Worm (Caenorhabditis elegans) whole organism, L2 larva: ENCODE data around the gene str-188.

ENCODE experiments used
- C34F6.9 ChIP-seq: fragments of 150-350 bp; optimal IDR thresholded peaks from 2 replicates; lab custom pipeline; 2014; ENCODE audit warnings: missing biosample characterization, missing genetic modification characterization
- F13H6.1 ChIP-seq: sonication (generic microtip); optimal IDR thresholded peaks from 2 replicates; lab custom pipeline; 2016; ENCODE audit warnings: missing genetic modification characterization, missing compliant biosample characterization
- R02D3.7 ChIP-seq: fragments of 150-350 bp; optimal IDR thresholded peaks from 2 replicates; lab custom pipeline; 2014; ENCODE audit warnings: missing biosample characterization, missing genetic modification characterization
- Y55F3AM.14 ChIP-seq: fragments of 200-800 bp; sonication (Bioruptor generic); optimal IDR thresholded peaks from 2 replicates; lab custom pipeline; 2018; ENCODE audit warnings: mild to moderate bottlenecking, missing genetic modification characterization, missing compliant biosample characterization
- ZK546.5 ChIP-seq: sonication (generic microtip); optimal IDR thresholded peaks from 2 replicates; lab custom pipeline; 2017; ENCODE audit warnings: missing biosample characterization, missing genetic modification characterization
- alr-1 ChIP-seq: fragments of 150-350 bp; optimal IDR thresholded peaks from 2 replicates; lab custom pipeline; 2014; ENCODE audit warnings: missing biosample characterization, missing genetic modification characterization
- aly-2 ChIP-seq: fragments of 150-350 bp; optimal IDR thresholded peaks from 2 replicates; lab custom pipeline; 2014; ENCODE audit warnings: missing biosample characterization, missing genetic modification characterization
- ama-1 ChIP-seq: fragments of 150-350 bp; optimal IDR thresholded peaks from 2 replicates; lab custom pipeline; 2018; ENCODE audit warnings: inconsistent platforms
- ceh-16 ChIP-seq: fragments of 150-350 bp; optimal IDR thresholded peaks from 2 replicates; lab custom pipeline; 2014; ENCODE audit warnings: missing biosample characterization, missing genetic modification characterization
- ceh-82 ChIP-seq: fragments of 150-350 bp; optimal IDR thresholded peaks from 2 replicates; lab custom pipeline; 2014; ENCODE audit warnings: missing biosample characterization, missing genetic modification characterization
- dmd-4 ChIP-seq: sonication (generic microtip); optimal IDR thresholded peaks from 2 replicates; lab custom pipeline; 2017; ENCODE audit warnings: missing biosample characterization, missing genetic modification characterization
- egl-27 ChIP-seq: sonication (generic microtip); optimal IDR thresholded peaks from 3 replicates; lab custom pipeline; 2017; ENCODE audit warnings: missing biosample characterization, missing genetic modification reagents, missing genetic modification characterization
- elt-1 ChIP-seq: fragments of 150-350 bp; optimal IDR thresholded peaks from 2 replicates; lab custom pipeline; 2014; ENCODE audit warnings: missing biosample characterization, missing genetic modification characterization
- elt-3 ChIP-seq: sonication (generic microtip); optimal IDR thresholded peaks from 2 replicates; lab custom pipeline; 2017; ENCODE audit warnings: missing biosample characterization, missing genetic modification characterization
- fos-1 ChIP-seq: fragments of 150-350 bp; optimal IDR thresholded peaks from 2 replicates; lab custom pipeline; 2014; ENCODE audit warnings: missing biosample characterization, missing genetic modification characterization
- lin-11 ChIP-seq: fragments of 150-350 bp; sonication (generic microtip); optimal IDR thresholded peaks from 2 replicates; lab custom pipeline; 2014; ENCODE audit warnings: missing biosample characterization, missing genetic modification characterization, inconsistent platforms, mixed read lengths
- lin-13 ChIP-seq: fragments of 150-350 bp; optimal IDR thresholded peaks from 2 replicates; lab custom pipeline; 2014; ENCODE audit warnings: missing biosample characterization, missing genetic modification reagents, missing genetic modification characterization
- lin-39 ChIP-seq: fragments of 150-350 bp; optimal IDR thresholded peaks from 2 replicates; lab custom pipeline; 2014; ENCODE audit warnings: missing biosample characterization, missing genetic modification reagents, missing genetic modification characterization
- lsy-2 ChIP-seq, 2 experiments: fragments of 150-350 bp in 1 of 2; sonication (generic microtip) in 1 of 2; optimal IDR thresholded peaks; 2 replicates each; lab custom pipeline; 2014 to 2017; ENCODE audit warnings: missing biosample characterization in 2 of 2, missing genetic modification characterization in 2 of 2
- mab-5 ChIP-seq: fragments of 150-350 bp; optimal IDR thresholded peaks from 2 replicates; lab custom pipeline; 2014; ENCODE audit warnings: missing biosample characterization, missing genetic modification characterization
- mbf-1 ChIP-seq: sonication (generic microtip); optimal IDR thresholded peaks from 2 replicates; lab custom pipeline; 2017; ENCODE audit warnings: missing biosample characterization, missing genetic modification characterization
- mdl-1 ChIP-seq, 2 experiments: fragments of 150-350 bp in 1 of 2; sonication (generic microtip) in 1 of 2; optimal IDR thresholded peaks; 2 replicates each; lab custom pipeline; 2017; ENCODE audit warnings: missing biosample characterization in 2 of 2, missing genetic modification characterization in 2 of 2
- nhr-10 ChIP-seq: sonication (generic microtip); optimal IDR thresholded peaks from 2 replicates; lab custom pipeline; 2017; ENCODE audit warnings: missing biosample characterization, missing genetic modification characterization
- nhr-11 ChIP-seq: fragments of 150-350 bp; optimal IDR thresholded peaks from 2 replicates; lab custom pipeline; 2014; ENCODE audit warnings: missing biosample characterization, missing genetic modification characterization
- nhr-129 ChIP-seq: fragments of 150-350 bp; optimal IDR thresholded peaks from 2 replicates; lab custom pipeline; 2014; ENCODE audit warnings: missing biosample characterization, missing genetic modification characterization
- nhr-21 ChIP-seq: fragments of 150-350 bp; optimal IDR thresholded peaks from 2 replicates; lab custom pipeline; 2014; ENCODE audit warnings: missing biosample characterization, missing genetic modification characterization
- nhr-23 ChIP-seq: fragments of 150-350 bp; optimal IDR thresholded peaks from 2 replicates; lab custom pipeline; 2014; ENCODE audit warnings: missing biosample characterization, missing genetic modification reagents, missing genetic modification characterization
- nhr-237 ChIP-seq: fragments of 150-350 bp; optimal IDR thresholded peaks from 2 replicates; lab custom pipeline; 2014; ENCODE audit warnings: missing biosample characterization, missing genetic modification characterization
- nhr-25 ChIP-seq: fragments of 150-350 bp; sonication (generic microtip); optimal IDR thresholded peaks from 3 replicates; lab custom pipeline; 2014; ENCODE audit warnings: missing biosample characterization, missing genetic modification characterization
- nhr-6 ChIP-seq: fragments of 150-350 bp; optimal IDR thresholded peaks from 2 replicates; lab custom pipeline; 2014; ENCODE audit warnings: missing biosample characterization, missing genetic modification characterization
- nhr-77 ChIP-seq: fragments of 150-350 bp; optimal IDR thresholded peaks from 2 replicates; lab custom pipeline; 2014; ENCODE audit warnings: missing biosample characterization, missing genetic modification characterization
- peb-1 ChIP-seq: fragments of 150-350 bp; optimal IDR thresholded peaks from 2 replicates; lab custom pipeline; 2014; ENCODE audit warnings: missing biosample characterization, missing genetic modification characterization
- sem-4 ChIP-seq: fragments of 150-350 bp; optimal IDR thresholded peaks from 2 replicates; lab custom pipeline; 2014; ENCODE audit warnings: missing biosample characterization, missing genetic modification reagents, missing genetic modification characterization
- skn-1 ChIP-seq: sonication (generic microtip); optimal IDR thresholded peaks from 2 replicates; lab custom pipeline; 2017; ENCODE audit warnings: missing biosample characterization, missing genetic modification characterization
- sma-3 ChIP-seq: sonication (generic microtip); optimal IDR thresholded peaks from 2 replicates; lab custom pipeline; 2016; ENCODE audit warnings: missing genetic modification reagents, missing genetic modification characterization, missing compliant biosample characterization
- sma-9 ChIP-seq, 2 experiments: fragments of 150-350 bp in 1 of 2; sonication (generic microtip) in 1 of 2; optimal IDR thresholded peaks; 2 replicates each; lab custom pipeline; 2014 to 2016; ENCODE audit warnings: missing genetic modification characterization in 2 of 2, mild to moderate bottlenecking in 1 of 2, missing biosample characterization in 1 of 2, missing compliant biosample characterization in 1 of 2, missing genetic modification reagents in 1 of 2, moderate library complexity in 1 of 2
- snpc-4 ChIP-seq: fragments of 150-350 bp; optimal IDR thresholded peaks from 2 replicates; lab custom pipeline; 2014; ENCODE audit warnings: missing biosample characterization, missing genetic modification characterization
- unc-39 ChIP-seq: fragments of 150-350 bp; optimal IDR thresholded peaks from 2 replicates; lab custom pipeline; 2014; ENCODE audit warnings: missing biosample characterization, missing genetic modification characterization
- unc-55 ChIP-seq: fragments of 150-350 bp; sonication (generic microtip); optimal IDR thresholded peaks from 3 replicates; lab custom pipeline; 2014; ENCODE audit warnings: missing biosample characterization, missing genetic modification reagents, missing genetic modification characterization
- unc-62 ChIP-seq: fragments of 150-350 bp; optimal IDR thresholded peaks from 2 replicates; lab custom pipeline; 2014; ENCODE audit warnings: missing biosample characterization, missing genetic modification reagents, missing genetic modification characterization
- zag-1 ChIP-seq: fragments of 150-350 bp; optimal IDR thresholded peaks from 2 replicates; lab custom pipeline; 2014; ENCODE audit warnings: missing biosample characterization, missing genetic modification characterization
- ztf-1 ChIP-seq: fragments of 200-800 bp; sonication (Bioruptor generic); conservative IDR thresholded peaks from 2 replicates; pipeline ENCODE4 v1.3.6; 2022; ENCODE audit warnings: missing genetic modification characterization, missing compliant biosample characterization
- ztf-11 ChIP-seq: sonication (generic microtip); optimal IDR thresholded peaks from 2 replicates; lab custom pipeline; 2017; ENCODE audit warnings: missing biosample characterization, missing genetic modification characterization
- ztf-4 ChIP-seq: fragments of 150-350 bp; optimal IDR thresholded peaks from 2 replicates; lab custom pipeline; 2014; ENCODE audit warnings: missing biosample characterization, missing genetic modification characterization

str-188 gene

DNA sequence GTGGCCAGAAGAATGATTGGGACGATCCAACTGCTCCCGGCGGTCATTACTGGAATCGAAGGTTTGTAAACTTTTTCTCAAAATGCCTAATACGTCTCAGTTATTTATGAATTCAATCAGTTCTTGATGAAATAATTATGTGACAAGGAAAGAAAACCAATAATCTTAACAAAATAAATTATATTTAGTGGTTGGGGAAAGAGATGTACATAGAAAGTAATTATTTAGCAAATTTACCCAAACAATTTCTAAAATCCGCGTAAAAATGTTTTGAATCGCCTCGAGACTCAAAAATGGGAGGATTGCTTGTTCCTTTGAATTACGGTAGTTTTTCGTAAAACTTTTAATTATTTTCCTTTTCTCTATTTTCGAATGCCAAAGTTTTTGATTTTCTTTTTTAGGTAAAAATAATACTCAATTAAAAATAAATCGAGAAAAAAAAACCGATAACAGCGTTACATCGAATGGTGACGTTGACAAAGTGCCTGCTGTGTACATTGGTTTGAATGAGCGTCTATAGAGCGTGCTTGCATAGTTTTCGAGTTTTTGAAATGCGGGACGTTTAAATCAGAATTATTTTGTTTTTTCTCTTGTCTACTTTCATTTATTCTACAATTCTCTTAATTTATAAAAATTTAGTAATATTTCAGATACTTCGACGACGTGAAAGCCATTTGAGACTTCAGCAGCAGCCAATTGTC is 13.1 kb downstream of the str-188 start, which contains the start of the genes aagr-3 and drap-1 (continued):
- TF ChIP-seq ama-1 (lab: Kevin White, UChicago) (peak; percentile 61), nhr-23 (tag; lab: Kevin White, UChicago) (no peak), elt-1 (no peak), nhr-11 (tag; lab: Kevin White, UChicago) (no peak), nhr-25 (tag; lab: Kevin White, UChicago) (no peak), ztf-11 (tag; lab: Kevin White, UChicago) (no peak), unc-55 (GFP tag; lab: Kevin White, UChicago) (peak; percentile 86), Y55F3AM.14 (GFP tag; lab: Kevin White, UChicago) (no peak), nhr-237 (tag; lab: Kevin White, UChicago) (no peak), C34F6.9 (tag; lab: Kevin White, UChicago) (peak; percentile 82), aly-2 (tag; lab: Kevin White, UChicago) (no peak), mab-5 (tag; lab: Kevin White, UChicago) (peak; percentile 26), peb-1 (tag; lab: Kevin White, UChicago) (no peak), lin-13 (GFP tag; lab: Kevin White, UChicago) (peak; percentile 55), ceh-16 (no peak), zag-1 (tag; lab: Kevin White, UChicago) (no peak), skn-1 (tag; lab: Kevin White, UChicago) (peak; percentile 25), mbf-1 (tag; lab: Kevin White, UChicago) (no peak), R02D3.7 (tag; lab: Kevin White, UChicago) (no peak), nhr-10 (no peak), alr-1 (tag; lab: Kevin White, UChicago) (no peak)

DNA sequence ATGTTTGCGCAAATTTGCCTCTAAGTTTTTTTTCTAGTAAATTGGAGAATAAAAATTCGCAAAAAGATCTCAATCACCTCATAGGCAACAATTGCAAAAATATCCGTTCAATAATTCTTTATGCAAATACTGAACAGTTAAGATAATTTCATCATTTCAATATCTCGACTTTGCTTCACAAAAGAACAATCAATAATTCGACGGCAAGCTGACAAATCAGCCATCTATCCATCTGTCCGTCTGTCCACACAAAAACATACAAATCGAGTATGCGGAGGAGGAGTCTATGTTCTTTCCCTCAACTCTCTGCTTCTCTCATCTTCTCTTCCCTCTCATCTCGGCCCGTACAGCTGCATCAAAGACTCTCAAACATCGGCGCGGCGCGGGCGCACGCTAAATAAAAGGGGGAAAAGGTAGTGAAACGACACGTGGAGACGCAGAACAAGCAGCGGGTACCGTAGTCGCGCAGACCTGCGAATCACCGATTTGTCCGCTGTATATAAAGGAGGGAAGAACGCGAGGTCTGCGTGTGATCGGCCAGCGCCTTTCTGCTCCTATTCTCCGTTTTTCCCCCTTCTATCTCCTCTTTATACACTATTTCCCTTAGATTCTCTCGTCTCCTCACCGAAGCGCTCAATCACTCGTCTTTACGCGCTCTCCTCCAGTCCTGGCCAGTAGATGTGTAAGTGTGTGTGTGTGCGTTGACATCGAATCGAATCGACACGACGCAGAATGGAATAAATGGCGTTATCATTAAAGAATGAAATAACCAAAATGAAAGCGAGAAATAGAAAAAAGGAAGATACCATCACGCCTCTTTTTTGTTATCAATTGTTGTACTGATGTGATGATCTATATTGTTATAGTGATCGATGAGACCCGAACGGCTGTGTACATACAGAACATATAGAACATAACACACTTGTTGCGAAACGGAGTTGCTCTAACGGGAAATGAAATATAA is 14.5 kb downstream of the str-188 start:
- peak; percentile 96 for TF ChIP-seq nhr-21
- peak; percentile 77 for TF ChIP-seq nhr-11 (tag; lab: Kevin White, UChicago)
- TF ChIP-seq ceh-16: peak; percentile 91
- no peak for TF ChIP-seq R02D3.7 (tag; lab: Kevin White, UChicago)
- peak; percentile 90 for TF ChIP-seq Y55F3AM.14 (GFP tag; lab: Kevin White, UChicago)
- TF ChIP-seq nhr-129 (tag; lab: Kevin White, UChicago): peak; percentile 98
- 0 out of 2 replicates have a peak, but pooled peaks have one; percentile 63 for TF ChIP-seq ztf-1 (GFP tag; lab: Robert Waterston, UW)
- peak; percentile 93 for TF ChIP-seq sma-3 (GFP tag; lab: Kevin White, UChicago)
- TF ChIP-seq sem-4 (tag; lab: Kevin White, UChicago): peak; percentile 61
- no peak for TF ChIP-seq nhr-23 (tag; lab: Kevin White, UChicago)
- peak; percentile 99 for TF ChIP-seq ama-1 (lab: Kevin White, UChicago)
- TF ChIP-seq dmd-4: no peak
- peak; percentile 98 for TF ChIP-seq lin-11
- TF ChIP-seq lin-13 (GFP tag; lab: Kevin White, UChicago): peak; percentile 88
- peak; percentile 90 to 98 for TF ChIP-seq lsy-2 (tag; optimal IDR thresholded peaks at IDR 0.05; lab: Kevin White, UChicago)
- TF ChIP-seq nhr-25 (tag; lab: Kevin White, UChicago): peak; percentile 93
- TF ChIP-seq mdl-1 (tag; optimal IDR thresholded peaks at IDR 0.05; lab: Kevin White, UChicago): peak; percentile 90 to 98
- peak; percentile 80 for TF ChIP-seq lin-39
- peak; percentile 77 for TF ChIP-seq nhr-6 (tag; lab: Kevin White, UChicago)
- TF ChIP-seq unc-55 (GFP tag; lab: Kevin White, UChicago): peak; percentile 95
- TF ChIP-seq unc-62 (GFP tag; lab: Kevin White, UChicago): no peak
- peak; percentile 90 for TF ChIP-seq sma-9 (GFP tag; optimal IDR thresholded peaks at IDR 0.05; lab: Kevin White, UChicago)
- TF ChIP-seq sma-9 (tag; optimal IDR thresholded peaks at IDR 0.05; lab: Kevin White, UChicago): no peak
- TF ChIP-seq C34F6.9 (tag; lab: Kevin White, UChicago): peak; percentile 96
- TF ChIP-seq unc-39 (tag; lab: Kevin White, UChicago): peak; percentile 69
- peak; percentile 94 for TF ChIP-seq ztf-4 (tag; lab: Kevin White, UChicago)
- TF ChIP-seq ZK546.5 (tag; lab: Kevin White, UChicago): peak; percentile 61
- no peak for TF ChIP-seq mbf-1 (tag; lab: Kevin White, UChicago)
- no peak for TF ChIP-seq ceh-82 (tag; lab: Kevin White, UChicago)
- peak; percentile 55 for TF ChIP-seq skn-1 (tag; lab: Kevin White, UChicago)
- TF ChIP-seq snpc-4 (tag; lab: Kevin White, UChicago): peak; percentile 79
- peak; percentile 85 for TF ChIP-seq egl-27 (tag; lab: Kevin White, UChicago)
- peak; percentile 97 for TF ChIP-seq fos-1 (tag; lab: Kevin White, UChicago)
- no peak for TF ChIP-seq aly-2 (tag; lab: Kevin White, UChicago)
- peak; percentile 23 for TF ChIP-seq nhr-10
- no peak for TF ChIP-seq nhr-237 (tag; lab: Kevin White, UChicago)
- TF ChIP-seq F13H6.1 (tag; lab: Kevin White, UChicago): peak; percentile 98
- TF ChIP-seq alr-1 (tag; lab: Kevin White, UChicago): no peak
- no peak for TF ChIP-seq elt-3 (tag; lab: Kevin White, UChicago)
- TF ChIP-seq zag-1 (tag; lab: Kevin White, UChicago): peak; percentile 93
- TF ChIP-seq elt-1: no peak
- peak; percentile 76 for TF ChIP-seq mab-5 (tag; lab: Kevin White, UChicago)
- no peak for TF ChIP-seq nhr-77
